Worm (Caenorhabditis elegans) whole organism, L1 larva: Measurements from ENCODE around the gene srh-248.

Source experiments
- aha-1 ChIP-seq: fragments of 150-350 bp; optimal IDR thresholded peaks from 2 replicates; lab custom pipeline; 2014; ENCODE audit warnings: missing biosample characterization, missing genetic modification characterization
- fkh-10 ChIP-seq: sonication (generic microtip); optimal IDR thresholded peaks from 2 replicates; lab custom pipeline; 2017; ENCODE audit warnings: missing biosample characterization, missing genetic modification reagents, missing genetic modification characterization
- unc-86 ChIP-seq: sonication (generic microtip); optimal IDR thresholded peaks from 2 replicates; lab custom pipeline; 2016; ENCODE audit warnings: missing genetic modification characterization, missing compliant biosample characterization

DNA sequence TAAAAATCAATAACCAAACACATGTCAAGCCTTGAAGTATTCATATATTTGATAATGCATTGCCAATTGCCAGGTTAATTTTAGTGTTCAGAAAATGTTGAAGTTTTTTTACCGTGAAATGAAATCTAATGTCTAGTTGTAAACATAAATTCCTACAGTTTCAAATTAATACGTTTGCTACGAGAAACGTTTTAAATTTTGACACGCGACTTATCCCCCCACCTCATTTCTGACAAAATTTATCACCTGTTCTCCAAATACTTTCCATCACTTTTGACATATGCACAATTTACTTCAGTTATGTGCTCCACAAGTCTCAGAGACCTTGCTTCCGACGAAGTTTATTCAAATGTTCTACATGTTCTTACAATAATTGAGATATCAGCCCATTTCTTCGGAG is 41.3 kb downstream of the srh-248 start, which contains the start of gene srh-146:
- TF ChIP-seq unc-86 (tag; lab: Kevin White, UChicago): no peak
- no peak for TF ChIP-seq fkh-10 (GFP tag; lab: Kevin White, UChicago)
- no peak for TF ChIP-seq aha-1 (tag; lab: Kevin White, UChicago)
